Worm (Caenorhabditis elegans) whole organism, L2 larva: ENCODE data around the gene ric-4.

Experiments
- C34F6.9 ChIP-seq: fragments of 150-350 bp; optimal IDR thresholded peaks from 2 replicates; lab custom pipeline; 2014; ENCODE audit warnings: missing biosample characterization, missing genetic modification characterization
- F13H6.1 ChIP-seq: sonication (generic microtip); optimal IDR thresholded peaks from 2 replicates; lab custom pipeline; 2016; ENCODE audit warnings: missing genetic modification characterization, missing compliant biosample characterization
- Y55F3AM.14 ChIP-seq: fragments of 200-800 bp; sonication (Bioruptor generic); optimal IDR thresholded peaks from 2 replicates; lab custom pipeline; 2018; ENCODE audit warnings: mild to moderate bottlenecking, missing genetic modification characterization, missing compliant biosample characterization
- ZK546.5 ChIP-seq: sonication (generic microtip); optimal IDR thresholded peaks from 2 replicates; lab custom pipeline; 2017; ENCODE audit warnings: missing biosample characterization, missing genetic modification characterization
- alr-1 ChIP-seq: fragments of 150-350 bp; optimal IDR thresholded peaks from 2 replicates; lab custom pipeline; 2014; ENCODE audit warnings: missing biosample characterization, missing genetic modification characterization
- aly-2 ChIP-seq: fragments of 150-350 bp; optimal IDR thresholded peaks from 2 replicates; lab custom pipeline; 2014; ENCODE audit warnings: missing biosample characterization, missing genetic modification characterization
- ama-1 ChIP-seq: fragments of 150-350 bp; optimal IDR thresholded peaks from 2 replicates; lab custom pipeline; 2018; ENCODE audit warnings: inconsistent platforms
- ceh-82 ChIP-seq: fragments of 150-350 bp; optimal IDR thresholded peaks from 2 replicates; lab custom pipeline; 2014; ENCODE audit warnings: missing biosample characterization, missing genetic modification characterization
- elt-1 ChIP-seq: fragments of 150-350 bp; optimal IDR thresholded peaks from 2 replicates; lab custom pipeline; 2014; ENCODE audit warnings: missing biosample characterization, missing genetic modification characterization
- elt-3 ChIP-seq: sonication (generic microtip); optimal IDR thresholded peaks from 2 replicates; lab custom pipeline; 2017; ENCODE audit warnings: missing biosample characterization, missing genetic modification characterization
- lin-11 ChIP-seq: fragments of 150-350 bp; sonication (generic microtip); optimal IDR thresholded peaks from 2 replicates; lab custom pipeline; 2014; ENCODE audit warnings: missing biosample characterization, missing genetic modification characterization, inconsistent platforms, mixed read lengths
- lin-13 ChIP-seq: fragments of 150-350 bp; optimal IDR thresholded peaks from 2 replicates; lab custom pipeline; 2014; ENCODE audit warnings: missing biosample characterization, missing genetic modification reagents, missing genetic modification characterization
- lsy-2 ChIP-seq, 2 experiments: fragments of 150-350 bp in 1 of 2; sonication (generic microtip) in 1 of 2; optimal IDR thresholded peaks; 2 replicates each; lab custom pipeline; 2014 to 2017; ENCODE audit warnings: missing biosample characterization in 2 of 2, missing genetic modification characterization in 2 of 2
- mab-5 ChIP-seq: fragments of 150-350 bp; optimal IDR thresholded peaks from 2 replicates; lab custom pipeline; 2014; ENCODE audit warnings: missing biosample characterization, missing genetic modification characterization
- mdl-1 ChIP-seq, 2 experiments: fragments of 150-350 bp in 1 of 2; sonication (generic microtip) in 1 of 2; optimal IDR thresholded peaks; 2 replicates each; lab custom pipeline; 2017; ENCODE audit warnings: missing biosample characterization in 2 of 2, missing genetic modification characterization in 2 of 2
- nhr-10 ChIP-seq: sonication (generic microtip); optimal IDR thresholded peaks from 2 replicates; lab custom pipeline; 2017; ENCODE audit warnings: missing biosample characterization, missing genetic modification characterization
- nhr-12 ChIP-seq: fragments of 150-350 bp; optimal IDR thresholded peaks from 2 replicates; lab custom pipeline; 2014; ENCODE audit warnings: missing biosample characterization, missing genetic modification characterization
- nhr-129 ChIP-seq: fragments of 150-350 bp; optimal IDR thresholded peaks from 2 replicates; lab custom pipeline; 2014; ENCODE audit warnings: missing biosample characterization, missing genetic modification characterization
- nhr-237 ChIP-seq: fragments of 150-350 bp; optimal IDR thresholded peaks from 2 replicates; lab custom pipeline; 2014; ENCODE audit warnings: missing biosample characterization, missing genetic modification characterization
- nhr-25 ChIP-seq: fragments of 150-350 bp; sonication (generic microtip); optimal IDR thresholded peaks from 3 replicates; lab custom pipeline; 2014; ENCODE audit warnings: missing biosample characterization, missing genetic modification characterization
- nhr-6 ChIP-seq: fragments of 150-350 bp; optimal IDR thresholded peaks from 2 replicates; lab custom pipeline; 2014; ENCODE audit warnings: missing biosample characterization, missing genetic modification characterization
- nhr-77 ChIP-seq: fragments of 150-350 bp; optimal IDR thresholded peaks from 2 replicates; lab custom pipeline; 2014; ENCODE audit warnings: missing biosample characterization, missing genetic modification characterization
- sem-4 ChIP-seq: fragments of 150-350 bp; optimal IDR thresholded peaks from 2 replicates; lab custom pipeline; 2014; ENCODE audit warnings: missing biosample characterization, missing genetic modification reagents, missing genetic modification characterization
- skn-1 ChIP-seq: sonication (generic microtip); optimal IDR thresholded peaks from 2 replicates; lab custom pipeline; 2017; ENCODE audit warnings: missing biosample characterization, missing genetic modification characterization
- sma-9 ChIP-seq, 2 experiments: fragments of 150-350 bp in 1 of 2; sonication (generic microtip) in 1 of 2; optimal IDR thresholded peaks; 2 replicates each; lab custom pipeline; 2014 to 2016; ENCODE audit warnings: missing genetic modification characterization in 2 of 2, mild to moderate bottlenecking in 1 of 2, missing biosample characterization in 1 of 2, missing compliant biosample characterization in 1 of 2, missing genetic modification reagents in 1 of 2, moderate library complexity in 1 of 2
- unc-55 ChIP-seq: fragments of 150-350 bp; sonication (generic microtip); optimal IDR thresholded peaks from 3 replicates; lab custom pipeline; 2014; ENCODE audit warnings: missing biosample characterization, missing genetic modification reagents, missing genetic modification characterization
- unc-62 ChIP-seq: fragments of 150-350 bp; optimal IDR thresholded peaks from 2 replicates; lab custom pipeline; 2014; ENCODE audit warnings: missing biosample characterization, missing genetic modification reagents, missing genetic modification characterization
- ztf-4 ChIP-seq: fragments of 150-350 bp; optimal IDR thresholded peaks from 2 replicates; lab custom pipeline; 2014; ENCODE audit warnings: missing biosample characterization, missing genetic modification characterization

Gene ric-4

ce11 chrV:10238665-10239064 lies 31.4 kb downstream of the ric-4 start, which contains the start of gene fubl-1:
TSS of gene fubl-1 (minus strand) at chrV:10238866.
- TF ChIP-seq lin-11 (tag; lab: Kevin White, UChicago) (peak; percentile 64), nhr-129 (peak; percentile 29), lsy-2 (tag; optimal IDR thresholded peaks at IDR 0.05; lab: Kevin White, UChicago) (peak in 1 of 2 experiments; percentile 43), nhr-237 (tag; lab: Kevin White, UChicago) (no peak), ztf-4 (tag; lab: Kevin White, UChicago) (no peak), C34F6.9 (tag; lab: Kevin White, UChicago) (peak; percentile 50), unc-62 (no peak), unc-55 (GFP tag; lab: Kevin White, UChicago) (peak; percentile 33), nhr-25 (tag; lab: Kevin White, UChicago) (no peak), ama-1 (peak; percentile 29), nhr-10 (tag; lab: Kevin White, UChicago) (no peak)

- TF ChIP-seq mdl-1 (tag; optimal IDR thresholded peaks at IDR 0.05; lab: Kevin White, UChicago) (no peak), sma-9 (GFP tag; optimal IDR thresholded peaks at IDR 0.05; lab: Kevin White, UChicago) (no peak), sma-9 (tag; optimal IDR thresholded peaks at IDR 0.05; lab: Kevin White, UChicago) (no peak), alr-1 (tag; lab: Kevin White, UChicago) (no peak), skn-1 (tag; lab: Kevin White, UChicago) (no peak), nhr-237 (tag; lab: Kevin White, UChicago) (no peak), elt-1 (tag; lab: Kevin White, UChicago) (no peak)
These were observed 32.1 kb downstream of the ric-4 start for ce11 chrV:10237959-10238444.

- TF ChIP-seq lin-11 (tag; lab: Kevin White, UChicago): no peak
- TF ChIP-seq nhr-12 (tag; lab: Kevin White, UChicago): no peak
- no peak for TF ChIP-seq unc-62
- TF ChIP-seq elt-3 (tag; lab: Kevin White, UChicago): no peak
- no peak for TF ChIP-seq sem-4 (tag; lab: Kevin White, UChicago)
- TF ChIP-seq lin-13 (GFP tag; lab: Kevin White, UChicago): no peak
- TF ChIP-seq aly-2 (tag; lab: Kevin White, UChicago): no peak
- TF ChIP-seq, all 48 proteins: peak for 0
These were observed 32.9 kb downstream of the ric-4 start for ce11 chrV:10237171-10237570.

- TF ChIP-seq mab-5 (no peak), nhr-129 (no peak), ZK546.5 (tag; lab: Kevin White, UChicago) (no peak), nhr-6 (tag; lab: Kevin White, UChicago) (no peak), sem-4 (tag; lab: Kevin White, UChicago) (no peak), elt-3 (tag; lab: Kevin White, UChicago) (no peak), aly-2 (tag; lab: Kevin White, UChicago) (no peak), unc-55 (GFP tag; lab: Kevin White, UChicago) (no peak)
These were observed 36.8 kb downstream of the ric-4 start, which contains the start of gene str-182 for ce11 chrV:10233330-10233729. TSS of gene str-182 (minus strand) at chrV:10233430.

- TF ChIP-seq Y55F3AM.14 (GFP tag; lab: Kevin White, UChicago) (no peak), nhr-77 (no peak)
These were observed 39.2 kb downstream of the ric-4 start, which contains the start of gene fipr-6 for ce11 chrV:10230932-10231331. TSS of gene fipr-6 (plus strand) at chrV:10231232.

- TF ChIP-seq nhr-10 (tag; lab: Kevin White, UChicago): no peak
- TF ChIP-seq, all 48 proteins: peak for 0
These were observed 40.8 kb downstream of the ric-4 start, which contains the start of the genes pyt-1 and fipr-7 for ce11 chrV:10229222-10229879. TSS of gene pyt-1 (minus strand) at chrV:10229322. TSS of gene fipr-7 (plus strand) at chrV:10229829.

- no peak for TF ChIP-seq nhr-77
- TF ChIP-seq aly-2 (tag; lab: Kevin White, UChicago): no peak
- peak; percentile 9 for TF ChIP-seq F13H6.1 (tag; lab: Kevin White, UChicago)
- no peak for TF ChIP-seq unc-62
- no peak for TF ChIP-seq ceh-82
These were observed 41.8 kb downstream of the ric-4 start, which contains the start of gene fipr-4 for ce11 chrV:10228360-10228759. TSS of gene fipr-4 (minus strand) at chrV:10228460.
